Fruit fly (Drosophila melanogaster): Measurements from ENCODE around the gene CG4617.

- TF ChIP-seq ewg (GFP tag; optimal IDR thresholded peaks at IDR 0.05): no peak
- no peak for TF ChIP-seq Taf1 (GFP tag; IDR thresholded peaks at IDR 0.05)
- no peak for TF ChIP-seq Opbp (GFP tag; IDR thresholded peaks at IDR 0.05; ENCODE audit: partially characterized antibody)
- no peak for TF ChIP-seq HHEX (GFP tag; optimal IDR thresholded peaks at IDR 0.05)
- no peak for TF ChIP-seq CG14014 (GFP tag; IDR thresholded peaks at IDR 0.05)
- TF ChIP-seq lola (GFP tag; optimal IDR thresholded peaks at IDR 0.05): no peak
- no peak for TF ChIP-seq Dp (GFP tag; optimal IDR thresholded peaks at IDR 0.05)
- no peak for TF ChIP-seq Dfd (GFP tag; optimal IDR thresholded peaks at IDR 0.05)
- TF ChIP-seq bigmax (GFP tag; optimal IDR thresholded peaks at IDR 0.05): no peak
Measured at dm6 chrX:7105533-7105932, 1.2 kb upstream of the CG4617 start.

All from whole organism, embryonic.